Fruit fly (Drosophila melanogaster): ENCODE measurements around the gene CG3402.

The CG3402 gene

dm6 chr3L:654019-654418 lies 1.3 kb upstream of the CG3402 start, which contains the start of the genes MED30 and Rev1 (continued):
- TF ChIP-seq CG7963 (GFP tag; IDR thresholded peaks at IDR 0.05; ENCODE audit: partially characterized antibody) (no peak), CG8290 (GFP tag; optimal IDR thresholded peaks at IDR 0.05) (peak; percentile 93), CG8290 (tag; optimal IDR thresholded peaks at IDR 0.05) (peak; percentile 49 to 97), twi (tag; optimal IDR thresholded peaks at IDR 0.05) (peak; percentile 74), HLH54F (GFP tag; optimal IDR thresholded peaks at IDR 0.05) (peak; percentile 98), CG16779 (GFP tag; IDR thresholded peaks at IDR 0.05) (peak; percentile 89), Bteb2 (GFP tag; optimal IDR thresholded peaks at IDR 0.05) (peak; percentile 95), Max (GFP tag; optimal IDR thresholded peaks at IDR 0.05) (peak; percentile 95), psq (GFP tag; optimal IDR thresholded peaks at IDR 0.05) (peak; percentile 82), Eip74EF (GFP tag; optimal IDR thresholded peaks at IDR 0.05) (peak in 1 of 2 experiments; percentile 83), CG9797 (GFP tag; optimal IDR thresholded peaks at IDR 0.05) (peak; percentile 45), odd (GFP tag; optimal IDR thresholded peaks at IDR 0.05) (no peak), CG13287 (GFP tag; IDR thresholded peaks at IDR 0.05; ENCODE audit: partially characterized antibody) (peak; percentile 75), gsb (GFP tag; IDR thresholded peaks at IDR 0.05) (peak; percentile 89), wor (GFP tag; IDR thresholded peaks at IDR 0.05) (peak; percentile 75), CG15011 (GFP tag; optimal IDR thresholded peaks at IDR 0.05) (no peak), C15 (GFP tag; IDR thresholded peaks at IDR 0.05) (peak; percentile 80), CG8478 (optimal IDR thresholded peaks at IDR 0.05) (no peak), nau (GFP tag; optimal IDR thresholded peaks at IDR 0.05) (no peak), Hr78 (GFP tag; optimal IDR thresholded peaks at IDR 0.05) (peak in 1 of 2 experiments; percentile 56), ro (GFP tag; IDR thresholded peaks at IDR 0.05) (no peak), btn (GFP tag; optimal IDR thresholded peaks at IDR 0.05) (peak; percentile 86), Antp (GFP tag; optimal IDR thresholded peaks at IDR 0.05) (peak; percentile 97), CG2875 (GFP tag; optimal IDR thresholded peaks at IDR 0.05) (peak; percentile 83), dmrt99B (tag; optimal IDR thresholded peaks at IDR 0.05) (peak; percentile 90), lola (GFP tag; optimal IDR thresholded peaks at IDR 0.05) (peak in 1 of 3 experiments; percentile 83), Hr3 (GFP tag; optimal IDR thresholded peaks at IDR 0.05) (peak; percentile 92), Adf1 (GFP tag; IDR thresholded peaks at IDR 0.05) (peak; percentile 73), vnd (GFP tag; IDR thresholded peaks at IDR 0.05; ENCODE audit: partially characterized antibody) (no peak), wdn (GFP tag; IDR thresholded peaks at IDR 0.05) (peak; percentile 88), Blimp-1 (GFP tag; optimal IDR thresholded peaks at IDR 0.05) (peak; percentile 87), ase (GFP tag; IDR thresholded peaks at IDR 0.05) (peak; percentile 89), ems (GFP tag; optimal IDR thresholded peaks at IDR 0.05) (peak; percentile 96), CG14667 (GFP tag; IDR thresholded peaks at IDR 0.05) (peak; percentile 84), eyg (GFP tag; optimal IDR thresholded peaks at IDR 0.05) (peak; percentile 95), CG6765 (GFP tag; optimal IDR thresholded peaks at IDR 0.05) (peak; percentile 86), hth (optimal IDR thresholded peaks at IDR 0.05) (no peak), CG14014 (GFP tag; IDR thresholded peaks at IDR 0.05) (peak; percentile 94), CG11247 (GFP tag; IDR thresholded peaks at IDR 0.05) (peak; percentile 92), CG8388 (GFP tag; optimal IDR thresholded peaks at IDR 0.05) (peak; percentile 86), CG4707 (GFP tag; optimal IDR thresholded peaks at IDR 0.05) (peak; percentile 71), peb (GFP tag; IDR thresholded peaks at IDR 0.05) (peak; percentile 73), Hr39 (optimal IDR thresholded peaks at IDR 0.05) (no peak), HmgD (GFP tag; optimal IDR thresholded peaks at IDR 0.05) (peak; percentile 93), CG2129 (GFP tag; IDR thresholded peaks at IDR 0.05; ENCODE audit: partially characterized antibody) (no peak), Sry-β (GFP tag; optimal IDR thresholded peaks at IDR 0.05) (peak; percentile 31), CG2199 (GFP tag; IDR thresholded peaks at IDR 0.05) (peak; percentile 93), bcd (GFP tag; optimal IDR thresholded peaks at IDR 0.05) (peak; percentile 92), CG31224 (GFP tag; IDR thresholded peaks at IDR 0.05) (peak; percentile 87), CG13296 (GFP tag; optimal IDR thresholded peaks at IDR 0.05) (peak; percentile 93), fd102C (GFP tag; optimal IDR thresholded peaks at IDR 0.05) (peak; percentile 37), toy (GFP tag; IDR thresholded peaks at IDR 0.05) (peak; percentile 63; the same call in 1 of the 2 replicates)

All from whole organism, embryonic.